Fruit fly (Drosophila melanogaster) whole organism, embryonic: ENCODE results near the gene Rbcn-3B.
A peak's percentile ranks its signal among the peaks of the same experiment; 100 is the strongest.

Source experiments
- Awh ChIP-seq: fragments of 200-800 bp; sonication (Bioruptor generic); IDR thresholded peaks from 2 replicates; pipeline ENCODE4, ENCODE4 v1.3.6; 2022; ENCODE audit warnings: missing biosample characterization, missing genetic modification characterization
- Bteb2 ChIP-seq: fragments of 200-800 bp; sonication (Bioruptor generic); optimal IDR thresholded peaks from 2 replicates; lab custom pipeline; 2016; ENCODE audit warnings: missing biosample characterization, missing genetic modification characterization
- CG10147 ChIP-seq: fragments of 200-800 bp; sonication (Bioruptor generic); optimal IDR thresholded peaks from 2 replicates; lab custom pipeline; 2019; ENCODE audit warnings: missing biosample characterization, mild to moderate bottlenecking, missing genetic modification characterization, moderate library complexity
- CG10462 ChIP-seq: fragments of 200-800 bp; sonication (Bioruptor generic); optimal IDR thresholded peaks from 2 replicates; lab custom pipeline; 2016; ENCODE audit warnings: missing biosample characterization, missing genetic modification characterization
- CG10654 ChIP-seq: fragments of 200-800 bp; sonication (Bioruptor generic); optimal IDR thresholded peaks from 2 replicates; lab custom pipeline; 2016; ENCODE audit warnings: missing biosample characterization, missing genetic modification characterization
- CG11247 ChIP-seq: fragments of 200-800 bp; sonication (Bioruptor generic); IDR thresholded peaks from 2 replicates; pipeline ENCODE4 v1.3.6; 2022; ENCODE audit warnings: missing biosample characterization, missing genetic modification characterization
- CG13123 ChIP-seq: fragments of 200-800 bp; sonication (Bioruptor generic); optimal IDR thresholded peaks from 2 replicates; lab custom pipeline; 2016; ENCODE audit warnings: missing biosample characterization, missing genetic modification characterization
- CG14710 ChIP-seq: fragments of 200-800 bp; sonication (Bioruptor generic); optimal IDR thresholded peaks from 3 replicates; lab custom pipeline; 2019; ENCODE audit warnings: missing biosample characterization, mild to moderate bottlenecking, missing genetic modification characterization, moderate library complexity
- CG15011 ChIP-seq: fragments of 200-800 bp; sonication (Bioruptor generic); optimal IDR thresholded peaks from 3 replicates; lab custom pipeline; 2018; ENCODE audit warnings: missing biosample characterization, mild to moderate bottlenecking, missing genetic modification characterization
- CG17385 ChIP-seq: fragments of 200-800 bp; sonication (Bioruptor generic); optimal IDR thresholded peaks from 3 replicates; lab custom pipeline; 2018; ENCODE audit warnings: missing biosample characterization, mild to moderate bottlenecking, missing genetic modification characterization
- CG18011 ChIP-seq: fragments of 200-800 bp; sonication (Bioruptor generic); optimal IDR thresholded peaks from 2 replicates; lab custom pipeline; 2017; ENCODE audit warnings: missing biosample characterization, missing genetic modification characterization, mild to moderate bottlenecking, moderate library complexity, missing genotype
- CG2120 ChIP-seq: fragments of 200-800 bp; sonication (Bioruptor generic); optimal IDR thresholded peaks from 3 replicates; lab custom pipeline; 2016; ENCODE audit warnings: missing biosample characterization, missing genetic modification characterization
- CG30403 ChIP-seq: fragments of 200-800 bp; sonication (Bioruptor generic); optimal IDR thresholded peaks from 3 replicates; lab custom pipeline; 2016; ENCODE audit warnings: missing biosample characterization, missing genetic modification characterization
- CG32532 ChIP-seq: fragments of 200-800 bp; sonication (Bioruptor generic); IDR thresholded peaks from 2 replicates; pipeline ENCODE4 v1.3.6; 2022; ENCODE audit warnings: missing biosample characterization, missing genetic modification characterization
- CG4617 ChIP-seq: fragments of 200-800 bp; sonication (Bioruptor generic); optimal IDR thresholded peaks from 3 replicates; lab custom pipeline; 2016; ENCODE audit warnings: missing biosample characterization, missing genetic modification characterization, borderline replicate concordance
- CG5180 ChIP-seq: fragments of 200-800 bp; sonication (Bioruptor generic); optimal IDR thresholded peaks from 3 replicates; lab custom pipeline; 2017; ENCODE audit warnings: missing biosample characterization, missing genetic modification characterization, mild to moderate bottlenecking, moderate library complexity, missing genetic modification reagents
- CG6654 ChIP-seq: fragments of 200-800 bp; sonication (Bioruptor generic); optimal IDR thresholded peaks from 2 replicates; lab custom pipeline; 2017; ENCODE audit warnings: missing biosample characterization, mild to moderate bottlenecking, missing genetic modification characterization
- CG6689 ChIP-seq: fragments of 200-800 bp; sonication (Bioruptor generic); IDR thresholded peaks from 2 replicates; pipeline ENCODE4 v1.3.6; 2022; ENCODE audit warnings: missing biosample characterization, missing genetic modification characterization
- CG7745 ChIP-seq: fragments of 200-800 bp; sonication (Bioruptor generic); optimal IDR thresholded peaks from 2 replicates; lab custom pipeline; 2018; ENCODE audit warnings: missing biosample characterization, mild to moderate bottlenecking, missing genetic modification characterization, moderate library complexity
- CG9932 ChIP-seq: fragments of 200-800 bp; sonication (Bioruptor generic); IDR thresholded peaks from 2 replicates; pipeline ENCODE4 v1.3.6; 2022; ENCODE audit warnings: missing biosample characterization, missing genetic modification characterization
- CHES-1-like ChIP-seq: fragments of 200-800 bp; sonication (Bioruptor generic); optimal IDR thresholded peaks from 2 replicates; lab custom pipeline; 2016; ENCODE audit warnings: missing biosample characterization, missing genetic modification characterization
- Dbx ChIP-seq: fragments of 200-800 bp; sonication (Bioruptor generic); IDR thresholded peaks from 3 replicates; pipeline ENCODE4 v1.3.6; 2022; ENCODE audit warnings: missing biosample characterization, missing genetic modification characterization
- Deaf1 ChIP-seq: fragments of 200-800 bp; optimal IDR thresholded peaks from 3 replicates; lab custom pipeline; 2019; ENCODE audit warnings: missing biosample characterization, mild to moderate bottlenecking, missing genetic modification characterization, moderate library complexity
- Dip3 ChIP-seq: fragments of 200-800 bp; sonication (Bioruptor generic); optimal IDR thresholded peaks from 3 replicates; lab custom pipeline; 2016; ENCODE audit warnings: missing biosample characterization, missing genetic modification characterization
- H2.0 ChIP-seq: fragments of 200-800 bp; sonication (Bioruptor generic); IDR thresholded peaks from 2 replicates; pipeline ENCODE4 v1.3.6; 2022; ENCODE audit warnings: missing biosample characterization, missing genetic modification characterization
- Hand ChIP-seq: fragments of 200-800 bp; sonication (Bioruptor generic); optimal IDR thresholded peaks from 2 replicates; lab custom pipeline; 2017; ENCODE audit warnings: mild to moderate bottlenecking, missing biosample characterization, missing genetic modification reagents, missing genetic modification characterization
- Ptx1 ChIP-seq: fragments of 200-800 bp; sonication (Bioruptor generic); IDR thresholded peaks from 2 replicates; pipeline ENCODE4 v1.3.6; 2022; ENCODE audit warnings: missing biosample characterization, missing genetic modification characterization
- Rx ChIP-seq: fragments of 200-800 bp; sonication (Bioruptor generic); IDR thresholded peaks from 2 replicates; pipeline ENCODE4 v1.3.6; 2022; ENCODE audit warnings: missing biosample characterization, missing genetic modification characterization
- Usf ChIP-seq: fragments of 200-800 bp; sonication (Bioruptor generic); optimal IDR thresholded peaks from 2 replicates; lab custom pipeline; 2017; ENCODE audit warnings: missing genotype, missing biosample characterization, missing genetic modification characterization
- ara ChIP-seq: fragments of 200-800 bp; sonication (Bioruptor generic); IDR thresholded peaks from 2 replicates; pipeline ENCODE4 v1.3.6; 2022; ENCODE audit warnings: missing biosample characterization, missing genetic modification characterization
- btn ChIP-seq: fragments of 200-800 bp; sonication (Bioruptor generic); optimal IDR thresholded peaks from 2 replicates; lab custom pipeline; 2016; ENCODE audit warnings: missing biosample characterization, missing genetic modification characterization
- cas ChIP-seq: fragments of 200-800 bp; sonication (Bioruptor generic); IDR thresholded peaks from 2 replicates; pipeline ENCODE4 v1.3.6; 2022; ENCODE audit warnings: missing biosample characterization, missing genetic modification characterization
- caup ChIP-seq: fragments of 200-800 bp; sonication (Bioruptor generic); optimal IDR thresholded peaks from 3 replicates; lab custom pipeline; 2017; ENCODE audit warnings: missing biosample characterization, mild to moderate bottlenecking, missing genetic modification characterization, moderate library complexity; ENCODE audit not compliant: severe bottlenecking
- cg ChIP-seq: fragments of 200-800 bp; sonication (Bioruptor generic); optimal IDR thresholded peaks from 3 replicates; lab custom pipeline; 2019; ENCODE audit warnings: missing biosample characterization, mild to moderate bottlenecking, missing genetic modification characterization, moderate library complexity
- chn ChIP-seq: fragments of 200-800 bp; sonication (Bioruptor generic); optimal IDR thresholded peaks from 2 replicates; lab custom pipeline; 2016; ENCODE audit warnings: missing biosample characterization, missing genetic modification characterization
- dan ChIP-seq: fragments of 200-800 bp; sonication (Bioruptor generic); IDR thresholded peaks from 2 replicates; pipeline ENCODE4 v1.3.6; 2022; ENCODE audit warnings: missing biosample characterization, missing genetic modification characterization
- dmrt99B ChIP-seq: fragments of 200-800 bp; sonication (Bioruptor generic); optimal IDR thresholded peaks from 2 replicates; lab custom pipeline; 2018; ENCODE audit warnings: missing biosample characterization, mild to moderate bottlenecking, missing genetic modification characterization, moderate library complexity
- en ChIP-seq: fragments of 200-800 bp; sonication (Bioruptor generic); optimal IDR thresholded peaks from 2 replicates; lab custom pipeline; 2016; ENCODE audit warnings: missing biosample characterization, missing genetic modification characterization
- gcm ChIP-seq: fragments of 200-800 bp; sonication (Bioruptor generic); optimal IDR thresholded peaks from 2 replicates; lab custom pipeline; 2019; ENCODE audit warnings: missing biosample characterization, mild to moderate bottlenecking, missing genetic modification characterization, moderate library complexity
- hbn ChIP-seq: fragments of 200-800 bp; sonication (Bioruptor generic); IDR thresholded peaks from 2 replicates; pipeline ENCODE4 v1.3.6; 2022; ENCODE audit warnings: missing biosample characterization, missing genetic modification characterization; ENCODE audit not compliant: partially characterized antibody
- ken ChIP-seq: fragments of 200-800 bp; sonication (Bioruptor generic); IDR thresholded peaks from 3 replicates; pipeline ENCODE4 v1.3.6; 2022; ENCODE audit warnings: missing biosample characterization, missing genetic modification characterization
- nerfin-1 ChIP-seq: fragments of 200-800 bp; sonication (Bioruptor generic); optimal IDR thresholded peaks from 3 replicates; lab custom pipeline; 2019; ENCODE audit warnings: missing biosample characterization, mild to moderate bottlenecking, missing genetic modification characterization, moderate library complexity
- odd ChIP-seq: fragments of 200-800 bp; sonication (Bioruptor generic); optimal IDR thresholded peaks from 2 replicates; lab custom pipeline; 2017; ENCODE audit warnings: missing biosample characterization, mild to moderate bottlenecking, missing genetic modification characterization
- pnt ChIP-seq: fragments of 200-800 bp; sonication (Bioruptor generic); optimal IDR thresholded peaks from 3 replicates; lab custom pipeline; 2016; ENCODE audit warnings: missing biosample characterization, missing genetic modification characterization
- run ChIP-seq: fragments of 200-800 bp; sonication (Bioruptor generic); optimal IDR thresholded peaks from 3 replicates; lab custom pipeline; 2018; ENCODE audit warnings: missing biosample characterization, mild to moderate bottlenecking, missing genetic modification characterization
- sc ChIP-seq, 3 experiments: fragments of >200 bp in 2 of 3; fragments of 200-800 bp in 1 of 3; sonication (Bioruptor generic) in 1 of 3; optimal IDR thresholded peaks; 2 replicates in 2 of 3; 3 replicates in 1 of 3; lab custom pipeline; 2017; ENCODE audit warnings: mild to moderate bottlenecking in 1 of 3, missing biosample characterization in 1 of 3, missing genetic modification characterization in 1 of 3, missing genetic modification reagents in 1 of 3
- sna ChIP-seq: fragments of 200-800 bp; sonication (Bioruptor generic); IDR thresholded peaks from 2 replicates; pipeline ENCODE4 v1.3.6; 2022; ENCODE audit warnings: missing biosample characterization, missing genetic modification characterization; ENCODE audit not compliant: partially characterized antibody
- trh ChIP-seq: fragments of 200-800 bp; sonication (Bioruptor generic); optimal IDR thresholded peaks from 2 replicates; lab custom pipeline; 2016; ENCODE audit warnings: missing biosample characterization, missing genetic modification characterization
- zen ChIP-seq: fragments of 200-800 bp; sonication (Bioruptor generic); optimal IDR thresholded peaks from 3 replicates; lab custom pipeline; 2018; ENCODE audit warnings: missing biosample characterization, mild to moderate bottlenecking, missing genetic modification characterization, moderate library complexity

Rbcn-3B gene

dm6 chrX:1877107-1877736 lies 31.5 kb upstream of the Rbcn-3B start, which contains the start of the genes CG14817 and CG14805:
TSS of gene CG14817 (minus strand) at chrX:1877270.
TSS of gene CG14805 (plus strand) at chrX:1877317.
- TF ChIP-seq Rx (GFP tag; lab: Robert Waterston, UW), result 0 out of 2 replicates have a peak, but pooled peaks have one; percentile 25
- TF ChIP-seq CG5180 (GFP tag; lab: Kevin White, UChicago), result no peak
- no peak for TF ChIP-seq cas
- TF ChIP-seq CHES-1-like, result peak; percentile 41
- TF ChIP-seq zen (tag; lab: Kevin White, UChicago), result peak; percentile 37
- TF ChIP-seq CG30403 (GFP tag; lab: Kevin White, UChicago), result peak; percentile 41
- TF ChIP-seq dmrt99B, result no peak
- no peak for TF ChIP-seq CG15011 (GFP tag; lab: Kevin White, UChicago)
- no peak for TF ChIP-seq run (tag; lab: Kevin White, UChicago)
- peak; percentile 66 for TF ChIP-seq CG14710 (tag; lab: Kevin White, UChicago)
- TF ChIP-seq CG10147 (GFP tag; lab: Kevin White, UChicago), result peak; percentile 76
- TF ChIP-seq CG6654, result peak; percentile 33
- TF ChIP-seq nerfin-1, result peak; percentile 65
- TF ChIP-seq ara (GFP tag; lab: Robert Waterston, UW), result 0 out of 2 replicates have a peak, but pooled peaks have one; percentile 11
- TF ChIP-seq caup (GFP tag; lab: Kevin White, UChicago), result peak; percentile 93
- no peak for TF ChIP-seq CG7745 (tag; lab: Kevin White, UChicago)
- TF ChIP-seq chn (GFP tag; lab: Kevin White, UChicago), result no peak
- peak; percentile 35 for TF ChIP-seq en
- peak; percentile 26 for TF ChIP-seq Usf (GFP tag; lab: Kevin White, UChicago)
- TF ChIP-seq btn (GFP tag; lab: Kevin White, UChicago), result no peak
- TF ChIP-seq CG10462, result no peak
- no peak for TF ChIP-seq Dip3 (GFP tag; lab: Kevin White, UChicago)
- 0 out of 3 replicates have a peak, but pooled peaks have one; percentile 40 for TF ChIP-seq ken (GFP tag; lab: Robert Waterston, UW)
- no peak for TF ChIP-seq cg (GFP tag; lab: Kevin White, UChicago)
- TF ChIP-seq gcm (GFP tag; lab: Kevin White, UChicago), result peak; percentile 79
- TF ChIP-seq CG6689 (GFP tag; lab: Robert Waterston, UW), result 0 out of 2 replicates have a peak, but pooled peaks have one; percentile 19
- TF ChIP-seq H2.0, result peak; percentile 27; the same call in 1 of the 2 replicates
- TF ChIP-seq Hand, result peak; percentile 68
- TF ChIP-seq hbn (GFP tag; lab: Robert Waterston, UW), result peak; percentile 62
- TF ChIP-seq Awh (GFP tag; lab: Robert Waterston, UW), result peak; percentile 46; the same call in 1 of the 2 replicates
- peak; percentile 23 for TF ChIP-seq CG10654 (GFP tag; lab: Kevin White, UChicago)
- no peak for TF ChIP-seq pnt
- no peak for TF ChIP-seq dan (GFP tag; lab: Robert Waterston, UW)
- TF ChIP-seq CG4617, result peak; percentile 74
- no peak for TF ChIP-seq sc (optimal IDR thresholded peaks at IDR 0.05; lab: Kevin White, UChicago)
- no peak for TF ChIP-seq sc (GFP tag; optimal IDR thresholded peaks at IDR 0.05; lab: Kevin White, UChicago)
- TF ChIP-seq Ptx1 (GFP tag; lab: Robert Waterston, UW), result no peak
- no peak for TF ChIP-seq odd
- 0 out of 2 replicates have a peak, but pooled peaks have one; percentile 49 for TF ChIP-seq sna
- TF ChIP-seq CG13123 (GFP tag; lab: Kevin White, UChicago), result peak; percentile 10
- peak; percentile 16 for TF ChIP-seq Bteb2 (GFP tag; lab: Kevin White, UChicago)
- no peak for TF ChIP-seq CG11247 (GFP tag; lab: Robert Waterston, UW)
- peak; percentile 76 for TF ChIP-seq CG17385 (GFP tag; lab: Kevin White, UChicago)
- TF ChIP-seq CG32532 (GFP tag; lab: Robert Waterston, UW), result peak; percentile 70
- TF ChIP-seq CG9932, result no peak; the same call in 1 of the 2 replicates
- peak; percentile 30 for TF ChIP-seq Deaf1 (tag; lab: Kevin White, UChicago)
- peak; percentile 7 for TF ChIP-seq CG2120 (GFP tag; lab: Kevin White, UChicago)
- TF ChIP-seq CG18011 (GFP tag; lab: Kevin White, UChicago), result peak; percentile 53
- TF ChIP-seq trh, result no peak
- no peak for TF ChIP-seq Dbx
